Fruit fly (Drosophila melanogaster) whole organism, prepupa: Measurements from ENCODE around the gene Spindly.

Source experiments
- CG11762 ChIP-seq: fragments of 200-800 bp; sonication (Bioruptor generic); optimal IDR thresholded peaks from 3 replicates; lab custom pipeline; 2016; ENCODE audit warnings: missing biosample characterization, missing genetic modification characterization; ENCODE audit not compliant: insufficient read depth
- CG6792 ChIP-seq: fragments of 200-800 bp; sonication (Bioruptor generic); optimal IDR thresholded peaks from 3 replicates; lab custom pipeline; 2016; ENCODE audit warnings: missing biosample characterization, missing genetic modification characterization
- CG6854 ChIP-seq: fragments of 200-800 bp; sonication (Bioruptor generic); optimal IDR thresholded peaks from 2 replicates; lab custom pipeline; 2017; ENCODE audit warnings: missing biosample characterization, mild to moderate bottlenecking, missing genetic modification characterization
- CG8119 ChIP-seq: fragments of 200-800 bp; sonication (Bioruptor generic); IDR thresholded peaks from 3 replicates; pipeline ENCODE4 v1.3.6; 2022; ENCODE audit warnings: missing biosample characterization, missing genetic modification characterization
- CG8319 ChIP-seq: fragments of 200-800 bp; sonication (Bioruptor generic); optimal IDR thresholded peaks from 3 replicates; lab custom pipeline; 2016; ENCODE audit warnings: missing biosample characterization, missing genetic modification characterization
- CG8632 ChIP-seq: fragments of 200-800 bp; sonication (Bioruptor generic); optimal IDR thresholded peaks from 3 replicates; lab custom pipeline; 2016; ENCODE audit warnings: missing biosample characterization, missing genetic modification characterization
- Eip75B ChIP-seq: fragments of 200-800 bp; sonication (Bioruptor generic); optimal IDR thresholded peaks from 3 replicates; lab custom pipeline; 2016; ENCODE audit warnings: missing biosample characterization, missing genetic modification characterization
- Gug ChIP-seq: fragments of 200-800 bp; sonication (Bioruptor generic); IDR thresholded peaks from 2 replicates; pipeline ENCODE4 v1.3.6; 2022; ENCODE audit warnings: missing biosample characterization, missing genetic modification characterization
- Hr38 ChIP-seq: sonication (Bioruptor generic); optimal IDR thresholded peaks from 2 replicates; lab custom pipeline; 2016; ENCODE audit warnings: missing biosample characterization, missing genetic modification characterization
- Hr39 ChIP-seq: fragments of 200-800 bp; sonication (Bioruptor generic); optimal IDR thresholded peaks from 2 replicates; lab custom pipeline; 2016; ENCODE audit warnings: missing biosample characterization, missing genetic modification characterization
- OdsH ChIP-seq: fragments of 200-800 bp; sonication (Bioruptor generic); optimal IDR thresholded peaks from 3 replicates; lab custom pipeline; 2016; ENCODE audit warnings: missing biosample characterization, missing genetic modification characterization
- dsx ChIP-seq: fragments of 200-800 bp; optimal IDR thresholded peaks from 3 replicates; lab custom pipeline; 2019; ENCODE audit warnings: missing biosample characterization, mild to moderate bottlenecking, missing genetic modification characterization, moderate library complexity; ENCODE audit not compliant: poor library complexity, severe bottlenecking
- lz ChIP-seq: fragments of 200-800 bp; sonication (Bioruptor generic); optimal IDR thresholded peaks from 3 replicates; lab custom pipeline; 2016; ENCODE audit warnings: missing biosample characterization, missing genetic modification characterization
- vri ChIP-seq: fragments of 200-800 bp; sonication (Bioruptor generic); optimal IDR thresholded peaks from 3 replicates; lab custom pipeline; 2016; ENCODE audit warnings: missing biosample characterization, mild to moderate bottlenecking, missing genetic modification characterization

DNA sequence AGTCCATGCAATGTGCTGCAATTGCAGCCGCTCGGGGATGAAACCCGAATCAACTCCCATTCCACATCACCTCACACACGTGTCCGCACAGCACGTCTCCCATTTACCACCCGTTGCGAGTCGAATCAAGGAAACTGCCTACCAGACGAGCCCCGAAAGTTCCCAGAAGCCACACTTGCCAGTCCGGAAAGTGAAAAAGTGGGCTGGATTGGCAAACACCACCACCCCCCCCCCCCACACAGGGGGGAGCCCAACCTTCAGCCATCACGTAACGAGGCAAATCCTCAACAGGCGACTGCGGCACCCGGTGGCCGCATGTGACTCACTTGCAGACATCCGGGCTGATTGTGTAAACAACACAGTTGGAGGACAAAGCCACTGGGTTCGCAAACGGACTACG lies 25.3 kb downstream of the Spindly start:
- no peak for TF ChIP-seq lz (GFP tag; lab: Kevin White, UChicago)
- TF ChIP-seq Hr39 (GFP tag; lab: Kevin White, UChicago), result no peak
- TF ChIP-seq CG6792 (GFP tag; lab: Kevin White, UChicago), result no peak
- TF ChIP-seq vri, result no peak
- no peak for TF ChIP-seq OdsH (GFP tag; lab: Kevin White, UChicago)
- TF ChIP-seq Eip75B, result no peak
- TF ChIP-seq CG6854, result no peak
- TF ChIP-seq CG11762 (GFP tag; lab: Kevin White, UChicago), result no peak
- no peak for TF ChIP-seq CG8632 (GFP tag; lab: Kevin White, UChicago)
- TF ChIP-seq CG8319 (GFP tag; lab: Kevin White, UChicago), result no peak
- no peak for TF ChIP-seq dsx
- TF ChIP-seq Hr38 (GFP tag; lab: Kevin White, UChicago), result no peak
- TF ChIP-seq CG8119 (GFP tag; lab: Robert Waterston, UW), result no peak
- no peak for TF ChIP-seq Gug
